Worm (Caenorhabditis elegans) whole organism, midembryonic: ENCODE results near the gene clec-219.

ENCODE experiments used
- T22C8.4 ChIP-seq: fragments of 200-800 bp; sonication (Bioruptor generic); IDR thresholded peaks from 2 replicates; pipeline ENCODE4 v1.3.6; 2022; ENCODE audit warnings: missing genetic modification characterization, missing compliant biosample characterization
- cog-1 ChIP-seq: sonication (generic microtip); optimal IDR thresholded peaks from 2 replicates; lab custom pipeline; 2016; ENCODE audit warnings: missing genetic modification characterization, missing compliant biosample characterization
- flt-1 ChIP-seq: fragments of 200-800 bp; sonication (Bioruptor generic); IDR thresholded peaks from 2 replicates; pipeline ENCODE4 v1.3.6; 2022; ENCODE audit warnings: missing genetic modification characterization, missing compliant biosample characterization
- klf-2 ChIP-seq: fragments of 200-800 bp; sonication (Bioruptor generic); conservative IDR thresholded peaks from 2 replicates; pipeline ENCODE4 v1.3.6; 2022; ENCODE audit warnings: missing genetic modification reagents, missing genetic modification characterization, missing compliant biosample characterization
- med-1 ChIP-seq: sonication (generic microtip); optimal IDR thresholded peaks from 2 replicates; lab custom pipeline; 2017; ENCODE audit warnings: missing genetic modification characterization, mild to moderate bottlenecking, missing compliant biosample characterization, antibody characterized with exemption, missing genetic modification reagents; ENCODE audit not compliant: insufficient read depth
- ref-1 ChIP-seq: fragments of 200-800 bp; sonication (Bioruptor generic); conservative IDR thresholded peaks from 2 replicates; pipeline ENCODE4 v1.3.6; 2022; ENCODE audit warnings: missing genetic modification reagents, missing genetic modification characterization, missing compliant biosample characterization
- tab-1 ChIP-seq: fragments of 200-800 bp; sonication (Bioruptor generic); IDR thresholded peaks from 2 replicates; pipeline ENCODE4 v1.3.6; 2022; ENCODE audit warnings: missing genetic modification characterization, missing compliant biosample characterization
- ztf-23 ChIP-seq: fragments of 200-800 bp; sonication (Bioruptor generic); IDR thresholded peaks from 2 replicates; pipeline ENCODE4 v1.3.6; 2022; ENCODE audit warnings: missing genetic modification reagents, missing genetic modification characterization, missing compliant biosample characterization
- ztf-29 ChIP-seq: fragments of 200-800 bp; sonication (Bioruptor generic); IDR thresholded peaks from 2 replicates; pipeline ENCODE4 v1.3.6; 2022; ENCODE audit warnings: missing genetic modification reagents, missing genetic modification characterization, missing compliant biosample characterization

clec-219 gene

ce11 chrV:8284800-8285199 lies 33.4 kb upstream of the clec-219 start, which contains the start of gene slc-17.5:
TSS of gene slc-17.5 (minus strand) at chrV:8284900.
- TF ChIP-seq T22C8.4 (GFP tag; lab: Robert Waterston, UW) (no peak), ref-1 (GFP tag; lab: Robert Waterston, UW) (no peak), med-1 (GFP tag; lab: Kevin White, UChicago) (no peak), flt-1 (GFP tag; lab: Robert Waterston, UW) (no peak), cog-1 (tag; lab: Kevin White, UChicago) (no peak), ztf-29 (no peak), ztf-23 (GFP tag; lab: Robert Waterston, UW) (no peak), klf-2 (GFP tag; lab: Robert Waterston, UW) (no peak), tab-1 (GFP tag; lab: Robert Waterston, UW) (no peak)

ce11 chrV:8285455-8285854 lies 32.8 kb upstream of the clec-219 start:
- TF ChIP-seq klf-2 (GFP tag; lab: Robert Waterston, UW) (no peak), med-1 (GFP tag; lab: Kevin White, UChicago) (no peak), tab-1 (GFP tag; lab: Robert Waterston, UW) (no peak), ztf-23 (GFP tag; lab: Robert Waterston, UW) (no peak), flt-1 (GFP tag; lab: Robert Waterston, UW) (no peak), ztf-29 (no peak), T22C8.4 (GFP tag; lab: Robert Waterston, UW) (no peak), cog-1 (tag; lab: Kevin White, UChicago) (no peak), ref-1 (GFP tag; lab: Robert Waterston, UW) (no peak)

ce11 chrV:8288125-8288806 lies 30.0 kb upstream of the clec-219 start:
- TF ChIP-seq klf-2 (GFP tag; lab: Robert Waterston, UW) (no peak), T22C8.4 (GFP tag; lab: Robert Waterston, UW) (no peak), ztf-23 (GFP tag; lab: Robert Waterston, UW) (no peak), flt-1 (GFP tag; lab: Robert Waterston, UW) (no peak), med-1 (GFP tag; lab: Kevin White, UChicago) (no peak), ztf-29 (no peak), cog-1 (tag; lab: Kevin White, UChicago) (no peak), ref-1 (GFP tag; lab: Robert Waterston, UW) (no peak), tab-1 (GFP tag; lab: Robert Waterston, UW) (no peak)

ce11 chrV:8291764-8292163 lies 26.5 kb upstream of the clec-219 start, which contains the start of gene srg-33:
TSS of gene srg-33 (plus strand) at chrV:8292064.
- no peak for TF ChIP-seq ztf-23 (GFP tag; lab: Robert Waterston, UW)
- TF ChIP-seq T22C8.4 (GFP tag; lab: Robert Waterston, UW), result no peak
- no peak for TF ChIP-seq tab-1 (GFP tag; lab: Robert Waterston, UW)
- TF ChIP-seq flt-1 (GFP tag; lab: Robert Waterston, UW), result no peak
- no peak for TF ChIP-seq ztf-29

- TF ChIP-seq ref-1 (GFP tag; lab: Robert Waterston, UW) (no peak), ztf-29 (no peak), tab-1 (GFP tag; lab: Robert Waterston, UW) (no peak), ztf-23 (GFP tag; lab: Robert Waterston, UW) (no peak), flt-1 (GFP tag; lab: Robert Waterston, UW) (no peak), klf-2 (GFP tag; lab: Robert Waterston, UW) (no peak), med-1 (GFP tag; lab: Kevin White, UChicago) (no peak), cog-1 (tag; lab: Kevin White, UChicago) (no peak), T22C8.4 (GFP tag; lab: Robert Waterston, UW) (no peak)
Measured at ce11 chrV:8295866-8296265, 22.4 kb upstream of the clec-219 start, which contains the start of gene smex-1. TSS of gene smex-1 (minus strand) at chrV:8295966.

ce11 chrV:8297504-8297903 lies 20.7 kb upstream of the clec-219 start, which contains the start of gene W02D7.4:
TSS of gene W02D7.4 (minus strand) at chrV:8297604.
- TF ChIP-seq cog-1 (tag; lab: Kevin White, UChicago) (no peak), ztf-29 (no peak), med-1 (GFP tag; lab: Kevin White, UChicago) (no peak), T22C8.4 (GFP tag; lab: Robert Waterston, UW) (no peak), flt-1 (GFP tag; lab: Robert Waterston, UW) (no peak), tab-1 (GFP tag; lab: Robert Waterston, UW) (no peak), klf-2 (GFP tag; lab: Robert Waterston, UW) (no peak), ztf-23 (GFP tag; lab: Robert Waterston, UW) (no peak), ref-1 (GFP tag; lab: Robert Waterston, UW) (no peak)

- no peak for TF ChIP-seq flt-1 (GFP tag; lab: Robert Waterston, UW)
- no peak for TF ChIP-seq T22C8.4 (GFP tag; lab: Robert Waterston, UW)
- no peak for TF ChIP-seq klf-2 (GFP tag; lab: Robert Waterston, UW)
- no peak for TF ChIP-seq med-1 (GFP tag; lab: Kevin White, UChicago)
- TF ChIP-seq tab-1 (GFP tag; lab: Robert Waterston, UW), result no peak
- TF ChIP-seq ztf-29, result no peak
- no peak for TF ChIP-seq ztf-23 (GFP tag; lab: Robert Waterston, UW)
- no peak for TF ChIP-seq cog-1 (tag; lab: Kevin White, UChicago)
- no peak for TF ChIP-seq ref-1 (GFP tag; lab: Robert Waterston, UW)
Measured at ce11 chrV:8299191-8299854, 18.9 kb upstream of the clec-219 start, which contains the start of gene W02D7.5. TSS of gene W02D7.5 (minus strand) at chrV:8299241.

- TF ChIP-seq ztf-29, result no peak
- 0 out of 2 replicates have a peak, but pooled peaks have one; percentile 40 for TF ChIP-seq flt-1 (GFP tag; lab: Robert Waterston, UW)
Measured at ce11 chrV:8300935-8301535, 17.2 kb upstream of the clec-219 start, which contains the start of gene W02D7.6. TSS of gene W02D7.6 (minus strand) at chrV:8301507.
